Worm (Caenorhabditis elegans) whole organism, L4/young adult: ENCODE data around the gene F23H11.7.

Experiments used
- W03F9.2 ChIP-seq: fragments of 150-350 bp; optimal IDR thresholded peaks from 2 replicates; lab custom pipeline; 2014; ENCODE audit warnings: missing biosample characterization, missing genetic modification characterization
- dao-5 ChIP-seq: sonication (generic microtip); optimal IDR thresholded peaks from 2 replicates; lab custom pipeline; 2016; ENCODE audit warnings: missing genotype, missing genetic modification characterization, moderate library complexity, missing compliant biosample characterization
- him-1 ChIP-seq: sonication (generic microtip); optimal IDR thresholded peaks from 2 replicates; lab custom pipeline; 2016; ENCODE audit warnings: missing genotype, missing genetic modification reagents, missing genetic modification characterization, missing compliant biosample characterization

Gene F23H11.7

ce11 chrIII:936037-936507 lies 16.9 kb upstream of the F23H11.7 start, which contains the start of gene fbxa-55:
TSS of gene fbxa-55 (minus strand) at chrIII:936087.
- TF ChIP-seq him-1 (no peak), W03F9.2 (no peak), dao-5 (tag; lab: Kevin White, UChicago) (no peak)

- peak; percentile 29 for TF ChIP-seq dao-5 (tag; lab: Kevin White, UChicago)
These were observed 12.2 kb upstream of the F23H11.7 start for ce11 chrIII:931405-931804.

ce11 chrIII:926216-926615 lies 7.0 kb upstream of the F23H11.7 start, which contains the start of gene pef-1:
TSS of gene pef-1 (minus strand) at chrIII:926316.
- TF ChIP-seq dao-5 (tag; lab: Kevin White, UChicago), result no peak
- no peak for TF ChIP-seq him-1
- no peak for TF ChIP-seq W03F9.2

- TF ChIP-seq him-1 (no peak), dao-5 (tag; lab: Kevin White, UChicago) (no peak), W03F9.2 (no peak)
These were observed 2.3 kb downstream of the F23H11.7 start, which contains the start of gene idpp-13 for ce11 chrIII:916897-917296. TSS of gene idpp-13 (minus strand) at chrIII:916997.

- TF ChIP-seq W03F9.2 (no peak), dao-5 (tag; lab: Kevin White, UChicago) (no peak), him-1 (no peak)
These were observed 8.5 kb downstream of the F23H11.7 start, which contains the start of the genes F23H11.5 and bra-2 for ce11 chrIII:910540-911311. TSS of gene F23H11.5 (minus strand) at chrIII:910590. TSS of gene bra-2 (plus strand) at chrIII:911261.

- TF ChIP-seq dao-5 (tag; lab: Kevin White, UChicago) (no peak), W03F9.2 (no peak), him-1 (no peak)
These were observed 9.7 kb downstream of the F23H11.7 start, which contains the start of gene crls-1 for ce11 chrIII:909540-909939. TSS of gene crls-1 (minus strand) at chrIII:909902.

ce11 chrIII:907990-908389 lies 11.2 kb downstream of the F23H11.7 start:
- TF ChIP-seq him-1 (no peak), W03F9.2 (no peak), dao-5 (tag; lab: Kevin White, UChicago) (no peak)

- TF ChIP-seq him-1 (no peak), W03F9.2 (no peak), dao-5 (tag; lab: Kevin White, UChicago) (no peak)
These were observed 11.9 kb downstream of the F23H11.7 start, which contains the start of gene F23H11.4 for ce11 chrIII:907311-907710. TSS of gene F23H11.4 (minus strand) at chrIII:907539.

- no peak for TF ChIP-seq W03F9.2
- no peak for TF ChIP-seq dao-5 (tag; lab: Kevin White, UChicago)
- TF ChIP-seq him-1, result no peak
These were observed 17.5 kb downstream of the F23H11.7 start for ce11 chrIII:901600-902250.

- TF ChIP-seq dao-5 (tag; lab: Kevin White, UChicago) (no peak), him-1 (no peak), W03F9.2 (no peak)
These were observed 18.1 kb downstream of the F23H11.7 start, which contains the start of gene sucl-2 for ce11 chrIII:901148-901547. TSS of gene sucl-2 (minus strand) at chrIII:901412.

ce11 chrIII:900134-900533 lies 19.1 kb downstream of the F23H11.7 start:
- no peak for TF ChIP-seq dao-5 (tag; lab: Kevin White, UChicago)
- TF ChIP-seq him-1, result no peak
- no peak for TF ChIP-seq W03F9.2

ce11 chrIII:896904-897303 lies 22.3 kb downstream of the F23H11.7 start:
- no peak for TF ChIP-seq him-1
- TF ChIP-seq dao-5 (tag; lab: Kevin White, UChicago), result no peak
- no peak for TF ChIP-seq W03F9.2

- TF ChIP-seq W03F9.2 (no peak), him-1 (no peak), dao-5 (tag; lab: Kevin White, UChicago) (no peak)
These were observed 23.7 kb downstream of the F23H11.7 start, which contains the start of the genes ztf-18 and F23H11.2 for ce11 chrIII:895525-895924. TSS of gene ztf-18 (minus strand) at chrIII:895712. TSS of gene F23H11.2 (plus strand) at chrIII:895747.

- TF ChIP-seq W03F9.2, result no peak
- no peak for TF ChIP-seq him-1
- no peak for TF ChIP-seq dao-5 (tag; lab: Kevin White, UChicago)
These were observed 28.2 kb downstream of the F23H11.7 start, which contains the start of gene T24C4.10 for ce11 chrIII:891014-891413. TSS of gene T24C4.10 (minus strand) at chrIII:891243.
